Worm (Caenorhabditis elegans) whole organism, L3 larva: ENCODE data around the gene cup-16.

Source experiments
- R02D3.7 ChIP-seq: fragments of 150-350 bp; optimal IDR thresholded peaks from 2 replicates; lab custom pipeline; 2014; ENCODE audit warnings: missing biosample characterization, missing genetic modification characterization
- ZK546.5 ChIP-seq: sonication (generic microtip); optimal IDR thresholded peaks from 2 replicates; lab custom pipeline; 2017; ENCODE audit warnings: missing biosample characterization, missing genetic modification characterization
- aly-2 ChIP-seq: fragments of 150-350 bp; optimal IDR thresholded peaks from 2 replicates; lab custom pipeline; 2014; ENCODE audit warnings: missing biosample characterization, missing genetic modification characterization
- ama-1 ChIP-seq: fragments of 150-350 bp; optimal IDR thresholded peaks from 2 replicates; lab custom pipeline; 2018
- ceh-16 ChIP-seq: sonication (generic microtip); optimal IDR thresholded peaks from 2 replicates; lab custom pipeline; 2017; ENCODE audit warnings: missing biosample characterization, missing genetic modification characterization
- ceh-28 ChIP-seq: fragments of 150-350 bp; optimal IDR thresholded peaks from 2 replicates; lab custom pipeline; 2014; ENCODE audit warnings: missing biosample characterization, missing genetic modification reagents, missing genetic modification characterization
- ceh-82 ChIP-seq: fragments of 150-350 bp; optimal IDR thresholded peaks from 2 replicates; lab custom pipeline; 2014; ENCODE audit warnings: missing biosample characterization, missing genetic modification characterization
- ceh-9 ChIP-seq: sonication (generic microtip); optimal IDR thresholded peaks from 2 replicates; lab custom pipeline; 2018; ENCODE audit warnings: missing biosample characterization, missing genetic modification characterization
- daf-12 ChIP-seq: fragments of 150-350 bp; optimal IDR thresholded peaks from 2 replicates; lab custom pipeline; 2014; ENCODE audit warnings: missing biosample characterization, missing genetic modification reagents, missing genetic modification characterization
- egl-27 ChIP-seq: sonication (generic microtip); optimal IDR thresholded peaks from 4 replicates; lab custom pipeline; 2017; ENCODE audit warnings: missing biosample characterization, missing genetic modification reagents, missing genetic modification characterization
- egl-5 ChIP-seq: fragments of 150-350 bp; optimal IDR thresholded peaks from 2 replicates; lab custom pipeline; 2017; ENCODE audit warnings: missing biosample characterization, missing genetic modification reagents, missing genetic modification characterization, inconsistent platforms
- elt-1 ChIP-seq: fragments of 150-350 bp; optimal IDR thresholded peaks from 2 replicates; lab custom pipeline; 2014; ENCODE audit warnings: missing biosample characterization, missing genetic modification characterization
- elt-2 ChIP-seq: sonication (generic microtip); optimal IDR thresholded peaks from 2 replicates; lab custom pipeline; 2016; ENCODE audit warnings: missing genetic modification reagents, mild to moderate bottlenecking, missing genetic modification characterization, missing compliant biosample characterization
- elt-3 ChIP-seq, 3 experiments: fragments of 150-350 bp in 1 of 3; sonication (generic microtip) in 2 of 3; optimal IDR thresholded peaks; 2 replicates in 2 of 3; 4 replicates in 1 of 3; lab custom pipeline; 2014 to 2017; ENCODE audit warnings: missing biosample characterization in 3 of 3, missing genetic modification characterization in 3 of 3
- eor-1 ChIP-seq, 2 experiments: fragments of 150-350 bp; optimal IDR thresholded peaks; 2 replicates each; lab custom pipeline; 2014 to 2018; ENCODE audit warnings: missing biosample characterization in 2 of 2, missing genetic modification characterization in 2 of 2
- fkh-10 ChIP-seq: sonication (generic microtip); optimal IDR thresholded peaks from 2 replicates; lab custom pipeline; 2017; ENCODE audit warnings: missing biosample characterization, missing genetic modification reagents, missing genetic modification characterization
- fkh-2 ChIP-seq: fragments of 150-350 bp; optimal IDR thresholded peaks from 2 replicates; lab custom pipeline; 2014; ENCODE audit warnings: missing biosample characterization, missing genetic modification reagents, missing genetic modification characterization
- fos-1 ChIP-seq: fragments of 150-350 bp; optimal IDR thresholded peaks from 2 replicates; lab custom pipeline; 2014; ENCODE audit warnings: missing biosample characterization, missing genetic modification characterization
- hmg-11 ChIP-seq: sonication (generic microtip); optimal IDR thresholded peaks from 2 replicates; lab custom pipeline; 2016; ENCODE audit warnings: missing genetic modification characterization, missing compliant biosample characterization
- jun-1 ChIP-seq: fragments of 150-350 bp; optimal IDR thresholded peaks from 2 replicates; lab custom pipeline; 2014; ENCODE audit warnings: missing biosample characterization, missing genetic modification reagents, missing genetic modification characterization
- lin-39 ChIP-seq: fragments of 150-350 bp; optimal IDR thresholded peaks from 2 replicates; lab custom pipeline; 2018; ENCODE audit warnings: missing biosample characterization, missing genetic modification reagents, missing genetic modification characterization
- lsy-12 ChIP-seq: sonication (generic microtip); optimal IDR thresholded peaks from 2 replicates; lab custom pipeline; 2016; ENCODE audit warnings: mild to moderate bottlenecking, missing genetic modification characterization, missing compliant biosample characterization
- mdl-1 ChIP-seq: fragments of 150-350 bp; optimal IDR thresholded peaks from 2 replicates; lab custom pipeline; 2014; ENCODE audit warnings: missing biosample characterization, missing genetic modification characterization
- mml-1 ChIP-seq: fragments of 150-350 bp; sonication (generic microtip); optimal IDR thresholded peaks from 3 replicates; lab custom pipeline; 2014; ENCODE audit warnings: missing biosample characterization, missing genetic modification characterization
- nfya-1 ChIP-seq: sonication (generic microtip); optimal IDR thresholded peaks from 2 replicates; lab custom pipeline; 2017; ENCODE audit warnings: missing genetic modification characterization, mild to moderate bottlenecking, missing compliant biosample characterization, antibody characterized with exemption, moderate library complexity; ENCODE audit not compliant: insufficient read depth
- nhr-11 ChIP-seq: fragments of 150-350 bp; optimal IDR thresholded peaks from 2 replicates; lab custom pipeline; 2014; ENCODE audit warnings: missing biosample characterization, missing genetic modification characterization
- nhr-12 ChIP-seq: fragments of 150-350 bp; optimal IDR thresholded peaks from 2 replicates; lab custom pipeline; 2014; ENCODE audit warnings: missing biosample characterization, missing genetic modification characterization
- nhr-23 ChIP-seq: fragments of 150-350 bp; optimal IDR thresholded peaks from 2 replicates; lab custom pipeline; 2014; ENCODE audit warnings: missing biosample characterization, missing genetic modification reagents, missing genetic modification characterization
- nhr-237 ChIP-seq: fragments of 150-350 bp; optimal IDR thresholded peaks from 2 replicates; lab custom pipeline; 2014; ENCODE audit warnings: missing biosample characterization, missing genetic modification characterization
- nhr-25 ChIP-seq: sonication (generic microtip); optimal IDR thresholded peaks from 2 replicates; lab custom pipeline; 2017; ENCODE audit warnings: missing biosample characterization, missing genetic modification characterization
- nhr-28 ChIP-seq: fragments of 150-350 bp; optimal IDR thresholded peaks from 2 replicates; lab custom pipeline; 2014; ENCODE audit warnings: missing biosample characterization, missing genetic modification characterization
- nhr-43 ChIP-seq: sonication (generic microtip); optimal IDR thresholded peaks from 2 replicates; lab custom pipeline; 2016; ENCODE audit warnings: mild to moderate bottlenecking, missing genetic modification characterization, missing compliant biosample characterization; ENCODE audit not compliant: poor library complexity, severe bottlenecking
- nhr-67 ChIP-seq: fragments of 150-350 bp; optimal IDR thresholded peaks from 2 replicates; lab custom pipeline; 2014; ENCODE audit warnings: missing biosample characterization, missing genetic modification characterization
- nhr-76 ChIP-seq: fragments of 150-350 bp; sonication (generic microtip); optimal IDR thresholded peaks from 5 replicates; lab custom pipeline; 2014; ENCODE audit warnings: missing biosample characterization, missing genetic modification characterization
- nhr-77 ChIP-seq: fragments of 150-350 bp; optimal IDR thresholded peaks from 2 replicates; lab custom pipeline; 2014; ENCODE audit warnings: missing biosample characterization, missing genetic modification characterization
- pha-4 ChIP-seq: fragments of 150-350 bp; optimal IDR thresholded peaks from 2 replicates; lab custom pipeline; 2014; ENCODE audit warnings: missing biosample characterization, missing genetic modification reagents, missing genetic modification characterization
- pqm-1 ChIP-seq: fragments of 150-350 bp; optimal IDR thresholded peaks from 2 replicates; lab custom pipeline; 2017; ENCODE audit warnings: missing biosample characterization, missing genetic modification characterization, inconsistent platforms
- sea-2 ChIP-seq: fragments of 150-350 bp; sonication (generic microtip); optimal IDR thresholded peaks from 4 replicates; lab custom pipeline; 2014; ENCODE audit warnings: missing biosample characterization, missing genetic modification reagents, missing genetic modification characterization
- skn-1 ChIP-seq: fragments of 150-350 bp; optimal IDR thresholded peaks from 2 replicates; lab custom pipeline; 2014; ENCODE audit warnings: missing biosample characterization, missing genetic modification characterization
- snpc-4 ChIP-seq: fragments of 150-350 bp; optimal IDR thresholded peaks from 2 replicates; lab custom pipeline; 2014; ENCODE audit warnings: missing biosample characterization, missing genetic modification characterization
- tbx-2 ChIP-seq: sonication (generic microtip); optimal IDR thresholded peaks from 2 replicates; lab custom pipeline; 2016; ENCODE audit warnings: mild to moderate bottlenecking, missing genetic modification characterization, missing compliant biosample characterization
- unc-39 ChIP-seq: sonication (generic microtip); optimal IDR thresholded peaks from 4 replicates; lab custom pipeline; 2017; ENCODE audit warnings: missing biosample characterization, missing genetic modification characterization
- unc-62 ChIP-seq: fragments of 150-350 bp; sonication (generic microtip); optimal IDR thresholded peaks from 4 replicates; lab custom pipeline; 2014; ENCODE audit warnings: missing biosample characterization, missing genetic modification reagents, missing genetic modification characterization
- zag-1 ChIP-seq: fragments of 150-350 bp; optimal IDR thresholded peaks from 2 replicates; lab custom pipeline; 2014; ENCODE audit warnings: missing biosample characterization, missing genetic modification characterization
- ztf-4 ChIP-seq: fragments of 150-350 bp; optimal IDR thresholded peaks from 2 replicates; lab custom pipeline; 2014; ENCODE audit warnings: missing biosample characterization, missing genetic modification characterization

cup-16 gene

ce11 chrII:8737456-8737855, 30.5 kb downstream of the cup-16 start, which contains the start of gene idpb-4:
idpb-4 (minus strand) TSS chrII:8737556.
- no peak for TF ChIP-seq elt-3 (tag; optimal IDR thresholded peaks at IDR 0.05; lab: Kevin White, UChicago)
- TF ChIP-seq hmg-11 (tag; lab: Kevin White, UChicago), result no peak
- TF ChIP-seq sea-2 (GFP tag; lab: Kevin White, UChicago), result no peak
- TF ChIP-seq nfya-1 (tag; lab: Kevin White, UChicago), result no peak
- TF ChIP-seq aly-2 (tag; lab: Kevin White, UChicago), result no peak
- TF ChIP-seq ceh-82, result no peak

DNA sequence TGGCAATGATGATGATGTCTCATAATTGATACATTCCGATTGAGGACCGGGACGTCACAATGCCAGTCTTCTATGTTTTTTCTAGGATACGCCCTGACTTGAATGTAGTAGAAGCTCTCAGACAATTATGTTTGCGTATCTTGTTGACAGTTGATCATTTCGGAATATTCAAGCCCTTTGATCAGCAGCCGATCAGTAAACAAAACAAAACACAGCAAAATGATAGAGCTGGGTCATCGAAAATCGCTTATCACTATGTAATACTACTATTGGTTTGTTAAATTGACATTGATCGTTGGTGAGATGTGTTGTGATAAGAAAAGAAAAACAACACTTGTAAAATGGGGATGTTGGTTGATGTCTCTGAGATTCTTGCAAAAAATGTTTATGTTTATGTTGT, 31.3 kb downstream of the cup-16 start:
- TF ChIP-seq elt-2 (tag; lab: Kevin White, UChicago) (peak; percentile 7), hmg-11 (tag; lab: Kevin White, UChicago) (no peak), nhr-76 (tag; lab: Kevin White, UChicago) (no peak), nhr-28 (tag; lab: Kevin White, UChicago) (no peak), aly-2 (tag; lab: Kevin White, UChicago) (no peak), egl-27 (tag; lab: Kevin White, UChicago) (no peak)

- TF ChIP-seq egl-5 (tag; lab: Kevin White, UChicago) (no peak), nhr-28 (tag; lab: Kevin White, UChicago) (no peak), R02D3.7 (tag; lab: Kevin White, UChicago) (no peak), pqm-1 (tag; lab: Kevin White, UChicago) (peak; percentile 80), mml-1 (no peak), pha-4 (tag; lab: Kevin White, UChicago) (peak; percentile 52), elt-2 (tag; lab: Kevin White, UChicago) (peak; percentile 89), tbx-2 (tag; lab: Kevin White, UChicago) (no peak), zag-1 (no peak), jun-1 (peak; percentile 47), nhr-77 (no peak), unc-39 (no peak)
Measured at ce11 chrII:8738955-8739354, 32.0 kb downstream of the cup-16 start.

- peak; percentile 65 for TF ChIP-seq nhr-43 (tag; lab: Kevin White, UChicago)
- TF ChIP-seq nhr-25 (tag; lab: Kevin White, UChicago), result peak; percentile 6
- TF ChIP-seq hmg-11 (tag; lab: Kevin White, UChicago), result no peak
- TF ChIP-seq fkh-10 (GFP tag; lab: Kevin White, UChicago), result no peak
- TF ChIP-seq nhr-28 (tag; lab: Kevin White, UChicago), result no peak
- no peak for TF ChIP-seq nhr-12
- no peak for TF ChIP-seq nhr-67 (tag; lab: Kevin White, UChicago)
- TF ChIP-seq nhr-237 (tag; lab: Kevin White, UChicago), result no peak
- no peak for TF ChIP-seq nhr-77
- no peak for TF ChIP-seq ama-1 (lab: Kevin White, UChicago)
- peak; percentile 17 for TF ChIP-seq nfya-1 (tag; lab: Kevin White, UChicago)
- TF ChIP-seq snpc-4 (tag; lab: Kevin White, UChicago), result no peak
- TF ChIP-seq lin-39 (tag; lab: Kevin White, UChicago), result no peak
- peak; percentile 7 for TF ChIP-seq R02D3.7 (tag; lab: Kevin White, UChicago)
- no peak for TF ChIP-seq skn-1
- TF ChIP-seq unc-62 (GFP tag; lab: Kevin White, UChicago), result no peak
- no peak for TF ChIP-seq nhr-11 (tag; lab: Kevin White, UChicago)
- TF ChIP-seq ceh-16 (tag; lab: Kevin White, UChicago), result no peak
- TF ChIP-seq nhr-76 (tag; lab: Kevin White, UChicago), result no peak
- TF ChIP-seq fkh-2 (tag; lab: Kevin White, UChicago), result no peak
- TF ChIP-seq fos-1 (tag; lab: Kevin White, UChicago), result peak; percentile 66
- TF ChIP-seq eor-1 (tag; optimal IDR thresholded peaks at IDR 0.05; lab: Kevin White, UChicago), result no peak
- peak; percentile 51 for TF ChIP-seq nhr-23 (tag; lab: Kevin White, UChicago)
- no peak for TF ChIP-seq egl-27 (tag; lab: Kevin White, UChicago)
- TF ChIP-seq sea-2 (GFP tag; lab: Kevin White, UChicago), result no peak
- TF ChIP-seq daf-12 (tag; lab: Kevin White, UChicago), result no peak
- TF ChIP-seq lsy-12, result no peak
- TF ChIP-seq mdl-1 (tag; lab: Kevin White, UChicago), result peak; percentile 39
- no peak for TF ChIP-seq ZK546.5 (tag; lab: Kevin White, UChicago)
- TF ChIP-seq elt-1, result no peak
- no peak for TF ChIP-seq ceh-9 (tag; lab: Kevin White, UChicago)
- no peak for TF ChIP-seq ztf-4 (tag; lab: Kevin White, UChicago)
- TF ChIP-seq pqm-1 (tag; lab: Kevin White, UChicago), result peak; percentile 88
- peak; percentile 67 for TF ChIP-seq jun-1
- TF ChIP-seq ceh-28, result no peak
- TF ChIP-seq unc-39, result no peak
- TF ChIP-seq mml-1, result no peak
- TF ChIP-seq elt-3 (tag; optimal IDR thresholded peaks at IDR 0.05; lab: Kevin White, UChicago), result peak; percentile 42 to 91 (median 87)
- TF ChIP-seq tbx-2 (tag; lab: Kevin White, UChicago), result no peak
- peak; percentile 95 for TF ChIP-seq elt-2 (tag; lab: Kevin White, UChicago)
Measured at ce11 chrII:8740326-8740949, 33.5 kb downstream of the cup-16 start.
